Worm (Caenorhabditis elegans): Measurements from ENCODE around the gene K09E3.2.
"Not testable (repeated sequence)": the region's sequence is repeated elsewhere in the genome, so short reads cannot be mapped to it uniquely, and the experiment has no call there.

The K09E3.2 gene

ce11 chrX:17117359-17117758 is at the start of gene K09E3.2:
Gene K09E3.2 (plus strand): TSS chrX:17117659.
- not testable (repeated sequence) for TF ChIP-seq lin-29 (GFP tag; IDR thresholded peaks at IDR 0.05); skn-1 (tag; optimal IDR thresholded peaks at IDR 0.05); unc-39 (tag; optimal IDR thresholded peaks at IDR 0.05)

DNA sequence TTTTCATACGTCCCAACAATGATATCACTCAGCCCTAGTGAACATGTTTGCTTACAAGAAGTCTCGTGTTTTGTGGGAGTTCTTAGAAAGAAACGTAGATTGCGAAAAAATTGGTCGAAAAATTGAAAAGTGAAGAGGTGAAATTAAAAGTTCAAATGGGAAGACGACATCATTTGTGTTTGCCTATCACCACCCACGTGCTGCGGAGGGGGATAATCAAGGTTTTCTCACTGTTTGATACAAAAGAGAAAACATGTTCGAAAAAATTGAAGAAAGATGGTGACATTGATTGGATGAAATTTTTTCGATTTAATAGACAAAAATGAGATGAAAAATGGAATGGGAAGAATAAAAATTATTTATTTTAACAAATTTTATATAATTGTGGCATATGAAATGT is 47.0 kb upstream of the K09E3.2 start:
- peak in 1 of 2 experiments; percentile 26 for TF ChIP-seq mdl-1 (tag; optimal IDR thresholded peaks at IDR 0.05)
- TF ChIP-seq hlh-30 (tag; optimal IDR thresholded peaks at IDR 0.05; ENCODE audit: insufficient read depth), result peak; percentile 30
- peak; percentile 55 for TF ChIP-seq mxl-3 (GFP tag; optimal IDR thresholded peaks at IDR 0.05)
- TF ChIP-seq F10B5.3 (tag; optimal IDR thresholded peaks at IDR 0.05), result no peak
- peak; percentile 17; the same call in 1 of the 2 replicates for TF ChIP-seq dmd-6 (GFP tag; IDR thresholded peaks at IDR 0.05)

- TF ChIP-seq F44E2.7 (GFP tag; IDR thresholded peaks at IDR 0.05) (no peak), unc-62 (GFP tag; optimal IDR thresholded peaks at IDR 0.05 in 1 of 2) (no peak), unc-62 (tag; optimal IDR thresholded peaks at IDR 0.05) (no peak), snpc-1.2 (GFP tag; IDR thresholded peaks at IDR 0.05) (no peak), dmd-9 (GFP tag; IDR thresholded peaks at IDR 0.05) (no peak), ZK337.2 (GFP tag; IDR thresholded peaks at IDR 0.05) (no peak), ces-1 (GFP tag; optimal IDR thresholded peaks at IDR 0.05) (no peak), ceh-32 (tag; optimal IDR thresholded peaks at IDR 0.05; ENCODE audit: poor library complexity) (no peak), mep-1 (tag; optimal IDR thresholded peaks at IDR 0.05) (no peak), Y75B8A.6 (GFP tag; IDR thresholded peaks at IDR 0.05) (no peak)
Measured at ce11 chrX:17072088-17072487, 45.4 kb upstream of the K09E3.2 start, which contains the start of gene C30G4.4. Gene C30G4.4 (minus strand): TSS chrX:17072188.

DNA sequence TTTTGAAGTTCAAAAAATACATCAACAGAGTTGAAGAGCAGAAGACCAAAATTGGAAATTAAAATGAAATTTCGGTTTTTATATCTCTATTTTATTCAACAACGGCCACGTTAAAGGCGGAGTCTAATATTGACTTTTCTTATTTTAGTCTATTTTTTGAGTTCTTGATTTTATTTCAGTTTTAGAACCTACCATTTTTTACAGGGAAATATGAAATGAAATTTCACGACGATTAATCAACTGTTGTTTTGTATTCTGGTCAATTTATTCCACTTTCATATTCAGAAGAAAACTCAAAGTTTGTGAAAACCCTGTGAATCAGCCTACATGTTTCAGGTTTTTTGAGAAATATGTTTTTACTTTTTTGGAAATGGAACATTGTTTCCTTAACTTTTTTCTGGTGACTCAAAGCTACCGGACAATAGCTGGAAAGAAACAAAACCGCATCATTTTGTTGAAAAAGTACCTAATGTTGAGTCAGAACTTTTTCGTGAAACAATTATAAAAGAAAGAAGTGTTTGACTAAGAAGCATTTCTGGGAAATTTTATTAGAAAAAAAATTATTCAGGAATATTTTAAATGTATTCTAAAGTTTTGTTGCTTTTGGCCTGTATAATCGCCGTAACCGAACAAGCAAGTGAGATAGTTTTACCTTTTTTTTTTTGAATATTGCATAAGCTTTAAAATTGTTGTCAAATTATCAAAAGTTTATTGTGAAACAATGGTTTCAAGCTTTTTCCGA is 36.7 kb upstream of the K09E3.2 start, which contains the start of the genes irld-23 and C08A9.10:
Gene irld-23 (minus strand): TSS at position 51 of the 742 bp plus-strand sequence.
Gene C08A9.10 (plus strand): TSS at position 545 of the 742 bp plus-strand sequence.
- TF ChIP-seq lin-13 (GFP tag; optimal IDR thresholded peaks at IDR 0.05), result no peak
- TF ChIP-seq snpc-4 (tag; optimal IDR thresholded peaks at IDR 0.05), result no peak
- TF ChIP-seq aha-1 (tag), result peak; percentile 95

- TF ChIP-seq daf-16 (GFP tag; optimal IDR thresholded peaks at IDR 0.05) (no peak), daf-16 (tag; optimal IDR thresholded peaks at IDR 0.05) (peak; percentile 82), T20F7.1 (GFP tag; optimal IDR thresholded peaks at IDR 0.05) (no peak)
Measured at ce11 chrX:17092416-17092815, 25.0 kb upstream of the K09E3.2 start, which contains the start of gene sod-3. Gene sod-3 (plus strand): TSS chrX:17092753.

ce11 chrX:17093199-17093598 is 24.3 kb upstream of the K09E3.2 start, which contains the start of gene C08A9.3:
Gene C08A9.3 (minus strand): TSS chrX:17093299.
- TF ChIP-seq zfp-2 (tag; optimal IDR thresholded peaks at IDR 0.05), result no peak
- TF ChIP-seq F44E2.7 (GFP tag; IDR thresholded peaks at IDR 0.05), result no peak
- peak; percentile 80 for TF ChIP-seq aha-1 (tag)
- TF ChIP-seq nhr-10 (tag; optimal IDR thresholded peaks at IDR 0.05), result no peak

- TF ChIP-seq nhr-11 (tag; optimal IDR thresholded peaks at IDR 0.05), result no peak
- no peak for TF ChIP-seq ctbp-1 (GFP tag; IDR thresholded peaks at IDR 0.05)
- no peak for TF ChIP-seq daf-12 (tag; optimal IDR thresholded peaks at IDR 0.05)
- no peak for TF ChIP-seq hlh-11 (tag; optimal IDR thresholded peaks at IDR 0.05)
- no peak for TF ChIP-seq madf-9 (GFP tag; conservative IDR thresholded peaks at IDR 0.05)
- no peak for TF ChIP-seq R02D3.7 (tag; optimal IDR thresholded peaks at IDR 0.05)
- TF ChIP-seq mep-1 (tag; optimal IDR thresholded peaks at IDR 0.05), result no peak
- no peak for TF ChIP-seq set-16 (GFP tag; IDR thresholded peaks at IDR 0.05)
- TF ChIP-seq nhr-48 (tag; optimal IDR thresholded peaks at IDR 0.05), result no peak
- no peak for TF ChIP-seq nhr-42 (GFP tag; IDR thresholded peaks at IDR 0.05)
- no peak for TF ChIP-seq madf-5 (GFP tag; IDR thresholded peaks at IDR 0.05)
- no peak for TF ChIP-seq nhr-76 (tag; optimal IDR thresholded peaks at IDR 0.05)
- no peak for TF ChIP-seq Y48G9A.11 (GFP tag; IDR thresholded peaks at IDR 0.05)
- TF ChIP-seq snpc-1.2 (GFP tag; IDR thresholded peaks at IDR 0.05), result no peak
- no peak for TF ChIP-seq fkh-10 (GFP tag; optimal IDR thresholded peaks at IDR 0.05)
Measured at ce11 chrX:17096508-17097234, 20.8 kb upstream of the K09E3.2 start, which contains the start of gene lido-1. Gene lido-1 (minus strand): TSS chrX:17096558.

Data from whole organism, L4 larva.